Fruit fly (Drosophila melanogaster) whole organism, embryonic: ENCODE measurements around the gene CG34267.

Experiments
- Adf1 ChIP-seq: fragments of 200-800 bp; sonication (Bioruptor generic); IDR thresholded peaks from 2 replicates; pipeline ENCODE4 v1.3.6; 2022; ENCODE audit warnings: missing biosample characterization, missing genetic modification characterization
- B-H1 ChIP-seq: fragments of 200-800 bp; sonication (Bioruptor generic); IDR thresholded peaks from 3 replicates; pipeline ENCODE4 v1.3.6; 2022; ENCODE audit warnings: missing biosample characterization, missing genetic modification characterization
- BtbVII ChIP-seq: fragments of 200-800 bp; sonication (Bioruptor generic); optimal IDR thresholded peaks from 3 replicates; lab custom pipeline; 2017; ENCODE audit warnings: missing biosample characterization, mild to moderate bottlenecking, missing genetic modification characterization
- CG1024 ChIP-seq: fragments of 200-800 bp; sonication (Bioruptor generic); IDR thresholded peaks from 2 replicates; pipeline ENCODE4 v1.3.6; 2022; ENCODE audit warnings: missing biosample characterization, missing genetic modification characterization
- CG10274 ChIP-seq: fragments of 200-800 bp; sonication (Bioruptor generic); optimal IDR thresholded peaks from 3 replicates; lab custom pipeline; 2017; ENCODE audit warnings: missing biosample characterization, mild to moderate bottlenecking, missing genetic modification characterization
- CG10366 ChIP-seq: fragments of 200-800 bp; sonication (Bioruptor generic); IDR thresholded peaks from 2 replicates; pipeline ENCODE4 v1.3.6; 2022; ENCODE audit warnings: missing biosample characterization, missing genetic modification characterization
- CG11085 ChIP-seq: fragments of 200-800 bp; sonication (Bioruptor generic); IDR thresholded peaks from 2 replicates; pipeline ENCODE4 v1.3.6; 2022; ENCODE audit warnings: missing biosample characterization, missing genetic modification characterization
- CG12236 ChIP-seq: fragments of 200-800 bp; sonication (Bioruptor generic); optimal IDR thresholded peaks from 2 replicates; lab custom pipeline; 2016; ENCODE audit warnings: missing biosample characterization, missing genetic modification characterization
- CG12391 ChIP-seq: fragments of 200-800 bp; sonication (Bioruptor generic); optimal IDR thresholded peaks from 3 replicates; lab custom pipeline; 2018; ENCODE audit warnings: missing biosample characterization, mild to moderate bottlenecking, missing genetic modification characterization, moderate library complexity
- CG14965 ChIP-seq: fragments of 200-800 bp; sonication (Bioruptor generic); optimal IDR thresholded peaks from 2 replicates; lab custom pipeline; 2016; ENCODE audit warnings: missing biosample characterization, missing genetic modification characterization, borderline replicate concordance
- CG15269 ChIP-seq: fragments of 200-800 bp; sonication (Bioruptor generic); optimal IDR thresholded peaks from 2 replicates; lab custom pipeline; 2018; ENCODE audit warnings: missing biosample characterization, mild to moderate bottlenecking, missing genetic modification characterization, moderate library complexity
- CG17186 ChIP-seq: fragments of 200-800 bp; sonication (Bioruptor generic); optimal IDR thresholded peaks from 3 replicates; lab custom pipeline; 2017; ENCODE audit warnings: missing biosample characterization, missing genetic modification reagents, missing genetic modification characterization
- CG17385 ChIP-seq: fragments of 200-800 bp; sonication (Bioruptor generic); optimal IDR thresholded peaks from 3 replicates; lab custom pipeline; 2018; ENCODE audit warnings: missing biosample characterization, mild to moderate bottlenecking, missing genetic modification characterization
- CG18262 ChIP-seq: fragments of 200-800 bp; optimal IDR thresholded peaks from 3 replicates; lab custom pipeline; 2019; ENCODE audit warnings: missing biosample characterization, mild to moderate bottlenecking, missing genetic modification characterization, moderate library complexity
- CG2875 ChIP-seq: fragments of 200-800 bp; sonication (Bioruptor generic); optimal IDR thresholded peaks from 2 replicates; lab custom pipeline; 2017; ENCODE audit warnings: missing biosample characterization, mild to moderate bottlenecking, missing genetic modification characterization, missing genetic modification reagents
- CG30020 ChIP-seq: fragments of 200-800 bp; optimal IDR thresholded peaks from 2 replicates; lab custom pipeline; 2019; ENCODE audit warnings: missing biosample characterization, mild to moderate bottlenecking, missing genetic modification characterization, moderate library complexity
- CG33213 ChIP-seq: fragments of 200-800 bp; sonication (Bioruptor generic); optimal IDR thresholded peaks from 3 replicates; lab custom pipeline; 2016; ENCODE audit warnings: missing biosample characterization, missing genetic modification characterization
- CG33557 ChIP-seq: fragments of 200-800 bp; sonication (Bioruptor generic); optimal IDR thresholded peaks from 2 replicates; lab custom pipeline; 2019; ENCODE audit warnings: missing biosample characterization, mild to moderate bottlenecking, missing genetic modification characterization, moderate library complexity
- CG3407 ChIP-seq: fragments of 200-800 bp; sonication (Bioruptor generic); optimal IDR thresholded peaks from 2 replicates; lab custom pipeline; 2018; ENCODE audit warnings: missing biosample characterization, mild to moderate bottlenecking, missing genetic modification characterization
- CG6175 ChIP-seq: fragments of 200-800 bp; sonication (Bioruptor generic); IDR thresholded peaks from 3 replicates; pipeline ENCODE4 v1.3.6; 2022; ENCODE audit warnings: missing biosample characterization, missing genetic modification characterization
- CG7556 ChIP-seq: fragments of 200-800 bp; sonication (Bioruptor generic); optimal IDR thresholded peaks from 2 replicates; lab custom pipeline; 2017; ENCODE audit warnings: missing biosample characterization, mild to moderate bottlenecking, missing genetic modification characterization
- CG8359 ChIP-seq: fragments of 200-800 bp; sonication (Bioruptor generic); optimal IDR thresholded peaks from 2 replicates; lab custom pipeline; 2017; ENCODE audit warnings: missing biosample characterization, mild to moderate bottlenecking, missing genetic modification characterization, borderline replicate concordance
- CG8478 ChIP-seq: fragments of >200 bp; optimal IDR thresholded peaks from 2 replicates; lab custom pipeline; 2018
- CG9797 ChIP-seq: fragments of 200-800 bp; sonication (Bioruptor generic); optimal IDR thresholded peaks from 3 replicates; lab custom pipeline; 2018; ENCODE audit warnings: missing biosample characterization, mild to moderate bottlenecking, missing genetic modification characterization
- CkIIα-i1 ChIP-seq: fragments of 200-800 bp; sonication (Bioruptor generic); IDR thresholded peaks from 2 replicates; pipeline ENCODE4 v1.3.6; 2022; ENCODE audit warnings: missing biosample characterization, missing genetic modification characterization
- D19A ChIP-seq: fragments of 200-800 bp; optimal IDR thresholded peaks from 3 replicates; lab custom pipeline; 2019; ENCODE audit warnings: missing biosample characterization, mild to moderate bottlenecking, missing genetic modification characterization, moderate library complexity
- D19B ChIP-seq: fragments of 200-800 bp; sonication (Bioruptor generic); optimal IDR thresholded peaks from 2 replicates; lab custom pipeline; 2017; ENCODE audit warnings: missing biosample characterization, mild to moderate bottlenecking, missing genetic modification characterization
- Dip3 ChIP-seq: fragments of 200-800 bp; sonication (Bioruptor generic); optimal IDR thresholded peaks from 3 replicates; lab custom pipeline; 2016; ENCODE audit warnings: missing biosample characterization, missing genetic modification characterization
- Eip74EF ChIP-seq, 2 experiments: fragments of 200-800 bp in 1 of 2; fragments of >200 bp in 1 of 2; sonication (Bioruptor generic) in 1 of 2; optimal IDR thresholded peaks; 2 replicates each; lab custom pipeline; 2017 to 2019; ENCODE audit warnings: missing biosample characterization in 2 of 2, missing genetic modification characterization in 2 of 2, mild to moderate bottlenecking in 1 of 2, moderate library complexity in 1 of 2
- Ets97D ChIP-seq: fragments of 200-800 bp; sonication (Bioruptor generic); optimal IDR thresholded peaks from 3 replicates; lab custom pipeline; 2016; ENCODE audit warnings: missing biosample characterization, missing genetic modification characterization
- MESR4 ChIP-seq: fragments of 200-800 bp; sonication (Bioruptor generic); optimal IDR thresholded peaks from 2 replicates; lab custom pipeline; 2018; ENCODE audit warnings: missing biosample characterization, mild to moderate bottlenecking, missing genetic modification characterization, moderate library complexity
- Rx ChIP-seq: fragments of 200-800 bp; sonication (Bioruptor generic); IDR thresholded peaks from 2 replicates; pipeline ENCODE4 v1.3.6; 2022; ENCODE audit warnings: missing biosample characterization, missing genetic modification characterization
- Taf1 ChIP-seq: fragments of 200-800 bp; sonication (Bioruptor generic); IDR thresholded peaks from 2 replicates; pipeline ENCODE4 v1.3.6; 2022; ENCODE audit warnings: missing biosample characterization, missing genetic modification characterization
- bigmax ChIP-seq: fragments of 200-800 bp; sonication (Bioruptor generic); optimal IDR thresholded peaks from 2 replicates; lab custom pipeline; 2018; ENCODE audit warnings: missing biosample characterization, mild to moderate bottlenecking, missing genetic modification characterization
- bsh ChIP-seq, 2 experiments: fragments of 200-800 bp; sonication (Bioruptor generic); optimal IDR thresholded peaks; 2 replicates each; lab custom pipeline; 2017 to 2018; ENCODE audit warnings: mild to moderate bottlenecking in 2 of 2, missing biosample characterization in 2 of 2, missing genetic modification characterization in 2 of 2, moderate library complexity in 1 of 2
- cato ChIP-seq: fragments of 200-800 bp; sonication (Bioruptor generic); optimal IDR thresholded peaks from 2 replicates; lab custom pipeline; 2016; ENCODE audit warnings: missing biosample characterization, missing genetic modification characterization, borderline replicate concordance
- cg ChIP-seq: fragments of 200-800 bp; sonication (Bioruptor generic); optimal IDR thresholded peaks from 3 replicates; lab custom pipeline; 2019; ENCODE audit warnings: missing biosample characterization, mild to moderate bottlenecking, missing genetic modification characterization, moderate library complexity
- corto ChIP-seq: fragments of 200-800 bp; sonication (Bioruptor generic); optimal IDR thresholded peaks from 2 replicates; lab custom pipeline; 2016; ENCODE audit warnings: missing biosample characterization, mild to moderate bottlenecking, missing genetic modification characterization, moderate library complexity
- emc ChIP-seq: fragments of 200-800 bp; sonication (Bioruptor generic); optimal IDR thresholded peaks from 2 replicates; lab custom pipeline; 2016; ENCODE audit warnings: missing biosample characterization, missing genetic modification characterization
- ems ChIP-seq: fragments of 200-800 bp; sonication (Bioruptor generic); optimal IDR thresholded peaks from 3 replicates; lab custom pipeline; 2016; ENCODE audit warnings: missing biosample characterization, missing genetic modification characterization
- fd64A ChIP-seq: fragments of 200-800 bp; sonication (Bioruptor generic); optimal IDR thresholded peaks from 3 replicates; lab custom pipeline; 2018; ENCODE audit warnings: missing biosample characterization, mild to moderate bottlenecking, missing genetic modification characterization
- fd96Cb ChIP-seq: fragments of 200-800 bp; sonication (Bioruptor generic); optimal IDR thresholded peaks from 2 replicates; lab custom pipeline; 2018; ENCODE audit warnings: missing biosample characterization, mild to moderate bottlenecking, missing genetic modification characterization, moderate library complexity
- gcm2 ChIP-seq: fragments of 200-800 bp; sonication (Bioruptor generic); optimal IDR thresholded peaks from 2 replicates; lab custom pipeline; 2016; ENCODE audit warnings: missing biosample characterization, missing genetic modification characterization
- h ChIP-seq: fragments of >200 bp; optimal IDR thresholded peaks from 2 replicates; lab custom pipeline; 2017
- jigr1 ChIP-seq: fragments of 200-800 bp; sonication (Bioruptor generic); IDR thresholded peaks from 3 replicates; pipeline ENCODE4 v1.3.6; 2022; ENCODE audit warnings: missing biosample characterization, missing genetic modification characterization
- odd ChIP-seq: fragments of 200-800 bp; sonication (Bioruptor generic); optimal IDR thresholded peaks from 2 replicates; lab custom pipeline; 2017; ENCODE audit warnings: missing biosample characterization, mild to moderate bottlenecking, missing genetic modification characterization
- repo ChIP-seq: fragments of 200-800 bp; sonication (Bioruptor generic); optimal IDR thresholded peaks from 2 replicates; lab custom pipeline; 2016; ENCODE audit warnings: missing biosample characterization, missing genetic modification characterization
- schlank ChIP-seq: fragments of 200-800 bp; sonication (Bioruptor generic); optimal IDR thresholded peaks from 2 replicates; lab custom pipeline; 2018; ENCODE audit warnings: missing biosample characterization, mild to moderate bottlenecking, missing genetic modification characterization
- sd ChIP-seq: fragments of 200-800 bp; sonication (Bioruptor generic); optimal IDR thresholded peaks from 3 replicates; lab custom pipeline; 2018; ENCODE audit warnings: missing biosample characterization, mild to moderate bottlenecking, missing genetic modification characterization, moderate library complexity
- slbo ChIP-seq: fragments of 200-800 bp; sonication (Bioruptor generic); IDR thresholded peaks from 2 replicates; pipeline ENCODE4 v1.3.6; 2022; ENCODE audit warnings: missing biosample characterization, missing genetic modification characterization
- ttk ChIP-seq: fragments of 200-800 bp; sonication (Bioruptor generic); IDR thresholded peaks from 2 replicates; pipeline ENCODE4 v2.1.2; 2022; ENCODE audit warnings: missing biosample characterization, missing genetic modification characterization

The CG34267 gene

DNA sequence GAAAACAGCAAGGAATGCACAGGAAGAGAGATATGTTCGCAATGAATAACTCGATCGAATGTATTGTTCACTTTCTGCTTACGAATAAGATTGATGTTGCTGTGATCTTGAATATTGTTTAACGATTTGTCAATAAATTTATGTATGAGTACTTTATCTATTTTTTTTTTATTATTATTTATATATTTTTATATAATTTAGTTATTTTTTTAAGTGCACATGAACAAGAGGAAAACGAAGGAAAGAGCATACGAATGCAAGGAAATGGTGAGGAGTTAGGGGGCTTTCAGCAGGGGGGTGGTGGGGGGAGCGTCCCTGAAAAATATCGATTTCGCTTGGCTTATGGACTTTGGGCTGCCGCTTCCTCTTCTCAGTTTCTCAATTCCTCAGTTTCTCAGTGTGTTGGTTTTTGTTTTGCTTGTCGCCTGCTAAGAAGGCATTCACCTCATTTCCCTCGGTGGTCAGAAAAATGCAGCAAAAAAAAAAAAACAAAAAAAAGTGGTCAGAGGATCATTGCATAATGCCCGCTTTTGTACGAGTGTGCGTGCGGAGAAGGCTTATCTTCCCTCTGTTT lies 31.1 kb upstream of the CG34267 start (continued):
- TF ChIP-seq CG17385 (GFP tag; lab: Kevin White, UChicago) (no peak), CG10366 (no peak), fd64A (GFP tag; lab: Kevin White, UChicago) (no peak), CG8359 (GFP tag; lab: Kevin White, UChicago) (no peak), emc (GFP tag; lab: Kevin White, UChicago) (no peak), bsh (GFP tag; optimal IDR thresholded peaks at IDR 0.05; lab: Kevin White, UChicago) (peak; percentile 17 to 66), Adf1 (no peak), cg (no peak), CG11085 (GFP tag; lab: Robert Waterston, UW) (no peak), gcm2 (GFP tag; lab: Kevin White, UChicago) (no peak), schlank (tag; lab: Kevin White, UChicago) (no peak), CG10274 (GFP tag; lab: Kevin White, UChicago) (no peak), Eip74EF (GFP tag; optimal IDR thresholded peaks at IDR 0.05; lab: Kevin White, UChicago) (no peak), CG9797 (GFP tag; lab: Kevin White, UChicago) (no peak), CG30020 (tag; lab: Kevin White, UChicago) (no peak), CG1024 (GFP tag; lab: Robert Waterston, UW) (no peak), odd (GFP tag; lab: Kevin White, UChicago) (no peak), bigmax (GFP tag; lab: Kevin White, UChicago) (no peak), CG7556 (GFP tag; lab: Kevin White, UChicago) (no peak), CG12236 (GFP tag; lab: Kevin White, UChicago) (no peak), Rx (no peak), Taf1 (GFP tag; lab: Robert Waterston, UW) (no peak), h (no peak), CG3407 (no peak), B-H1 (GFP tag; lab: Robert Waterston, UW) (no peak; the same call in 2 of the 3 replicates), repo (GFP tag; lab: Kevin White, UChicago) (no peak), ttk (GFP tag; lab: Robert Waterston, UW) (no peak), fd96Cb (tag; lab: Kevin White, UChicago) (peak; percentile 2), slbo (no peak), CG2875 (GFP tag; lab: Kevin White, UChicago) (no peak), corto (no peak), Ets97D (no peak), CG12391 (tag; lab: Kevin White, UChicago) (no peak), CkIIα-i1 (no peak), BtbVII (GFP tag; lab: Kevin White, UChicago) (no peak), CG17186 (GFP tag; lab: Kevin White, UChicago) (no peak), CG8478 (lab: Kevin White, UChicago) (no peak), Dip3 (GFP tag; lab: Kevin White, UChicago) (no peak), CG33213 (GFP tag; lab: Kevin White, UChicago) (no peak), ems (GFP tag; lab: Kevin White, UChicago) (no peak), CG15269 (tag; lab: Kevin White, UChicago) (no peak), CG14965 (GFP tag; lab: Kevin White, UChicago) (no peak), jigr1 (GFP tag; lab: Robert Waterston, UW) (no peak), D19A (tag; lab: Kevin White, UChicago) (peak; percentile 8), CG33557 (GFP tag; lab: Kevin White, UChicago) (no peak), MESR4 (GFP tag; lab: Kevin White, UChicago) (no peak), D19B (GFP tag; lab: Kevin White, UChicago) (no peak), CG18262 (peak; percentile 30), CG6175 (GFP tag; lab: Robert Waterston, UW) (no peak), sd (tag; lab: Kevin White, UChicago) (no peak), cato (GFP tag; lab: Kevin White, UChicago) (no peak)
